Worm (Caenorhabditis elegans): ENCODE results near the gene Y62E10A.19.
A peak's percentile ranks its signal among the peaks of the same experiment; 100 is the strongest.
"Not testable (repeated sequence)": the region's sequence is repeated elsewhere in the genome, so short reads cannot be mapped to it uniquely, and the experiment has no call there.

Y62E10A.19 gene

DNA sequence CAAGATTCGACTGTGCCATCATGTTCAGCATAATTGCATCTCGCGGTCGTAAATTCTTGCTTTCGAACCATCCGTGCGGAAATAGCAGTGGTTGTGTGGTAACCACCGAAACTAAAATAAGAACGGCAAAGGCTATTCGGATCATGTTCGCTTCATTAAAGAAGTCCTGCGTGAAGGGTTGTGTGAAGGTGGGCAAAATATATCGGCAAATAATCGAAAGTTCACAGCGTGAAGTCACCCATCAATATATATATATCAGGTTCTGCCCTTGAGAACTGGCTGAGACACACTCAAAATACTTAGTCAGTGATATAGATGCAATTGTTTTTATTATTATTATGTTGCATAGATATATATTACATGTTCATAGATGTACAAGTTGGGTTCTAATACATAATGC, at the start of gene Y62E10A.19:
Gene Y62E10A.19, minus strand, starts transcription at position 289 of the 400 bp plus-strand sequence.
- no peak for TF ChIP-seq ama-1 (optimal IDR thresholded peaks at IDR 0.05)

ce11 chrIV:13456893-13457292, 48.8 kb upstream of the Y62E10A.19 start:
- no peak for TF ChIP-seq ceh-13 (GFP tag; optimal IDR thresholded peaks at IDR 0.05)
- TF ChIP-seq hmg-4 (GFP tag; optimal IDR thresholded peaks at IDR 0.05), result no peak
- TF ChIP-seq tbx-37 (GFP tag; conservative IDR thresholded peaks at IDR 0.05), result no peak
- TF ChIP-seq ceh-36 (tag; optimal IDR thresholded peaks at IDR 0.05), result no peak
- TF ChIP-seq sea-1 (GFP tag; conservative IDR thresholded peaks at IDR 0.05), result no peak
- TF ChIP-seq ets-7 (tag; optimal IDR thresholded peaks at IDR 0.05), result no peak
- TF ChIP-seq tbx-11 (GFP tag; IDR thresholded peaks at IDR 0.05), result no peak
- no peak for TF ChIP-seq hnd-1 (tag; optimal IDR thresholded peaks at IDR 0.05)
- TF ChIP-seq B0310.2 (tag; optimal IDR thresholded peaks at IDR 0.05), result no peak
- TF ChIP-seq scrt-1 (GFP tag; IDR thresholded peaks at IDR 0.05), result no peak
- no peak for TF ChIP-seq flt-1 (GFP tag; IDR thresholded peaks at IDR 0.05)
- no peak for TF ChIP-seq F13C5.2 (tag; optimal IDR thresholded peaks at IDR 0.05)
- TF ChIP-seq aly-1 (tag; optimal IDR thresholded peaks at IDR 0.05), result no peak
- no peak for TF ChIP-seq pes-1 (GFP tag; IDR thresholded peaks at IDR 0.05)
- TF ChIP-seq hmbx-1 (tag; optimal IDR thresholded peaks at IDR 0.05), result no peak
- no peak for TF ChIP-seq tra-4 (tag; optimal IDR thresholded peaks at IDR 0.05)
- no peak for TF ChIP-seq ama-1 (optimal IDR thresholded peaks at IDR 0.05)

DNA sequence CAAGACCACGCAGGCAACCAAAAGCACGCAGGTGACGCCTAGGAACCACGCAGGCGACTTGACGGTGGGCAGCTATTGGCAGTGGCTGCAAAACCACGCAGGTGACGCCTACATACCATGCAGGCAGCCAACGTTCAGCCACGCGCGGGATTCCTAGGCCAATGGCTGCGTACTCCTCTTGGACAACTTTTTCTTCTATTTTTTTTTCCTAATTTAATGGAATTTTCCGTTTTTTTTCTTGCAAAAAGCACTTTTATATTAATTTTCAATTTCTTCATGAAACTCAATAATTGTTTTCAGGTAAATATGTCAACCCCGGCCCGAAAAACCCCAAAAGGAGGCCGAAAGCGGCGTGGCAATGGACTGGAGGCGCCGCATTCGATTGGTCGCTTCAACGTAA, 47.1 kb upstream of the Y62E10A.19 start, which contains the start of gene Y38H8A.7:
Gene Y38H8A.7, plus strand, starts transcription at position 301 of the 400 bp plus-strand sequence.
- TF ChIP-seq tra-4 (tag; optimal IDR thresholded peaks at IDR 0.05); F13C5.2 (tag; optimal IDR thresholded peaks at IDR 0.05); scrt-1 (GFP tag; IDR thresholded peaks at IDR 0.05): not testable (repeated sequence)

- TF ChIP-seq hmbx-1 (tag; optimal IDR thresholded peaks at IDR 0.05) (no peak), F13C5.2 (tag; optimal IDR thresholded peaks at IDR 0.05) (no peak), tbx-11 (GFP tag; IDR thresholded peaks at IDR 0.05) (no peak), ama-1 (optimal IDR thresholded peaks at IDR 0.05) (no peak), hmg-4 (GFP tag; optimal IDR thresholded peaks at IDR 0.05) (no peak), tbx-37 (GFP tag; conservative IDR thresholded peaks at IDR 0.05) (no peak), pes-1 (GFP tag; IDR thresholded peaks at IDR 0.05) (no peak)
These were observed 46.6 kb upstream of the Y62E10A.19 start, which contains the start of gene uso-1 for ce11 chrIV:13454698-13455097. Gene uso-1, minus strand, starts transcription at chrIV:13454798.

DNA sequence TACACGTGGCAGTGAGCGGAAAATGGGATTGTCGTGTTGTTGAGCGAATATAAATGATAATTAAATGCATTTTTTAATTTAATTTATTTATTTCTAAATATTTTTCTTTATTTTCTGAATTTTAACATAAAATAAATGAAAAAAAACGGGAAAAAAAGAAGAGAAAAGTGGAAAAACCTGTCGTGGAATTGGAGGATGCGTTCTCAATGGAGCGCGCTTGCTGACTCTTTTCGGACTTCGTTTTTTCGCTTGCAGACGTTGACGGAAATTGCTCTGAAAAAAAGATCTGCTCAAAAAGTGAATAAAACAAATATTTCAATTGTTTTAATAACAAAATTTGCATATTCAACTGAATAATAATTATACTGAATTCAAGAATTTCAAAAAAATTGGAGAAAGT, 45.4 kb upstream of the Y62E10A.19 start:
- TF ChIP-seq ama-1 (optimal IDR thresholded peaks at IDR 0.05), result no peak
- TF ChIP-seq ceh-36 (tag; optimal IDR thresholded peaks at IDR 0.05), result no peak
- no peak for TF ChIP-seq hmg-4 (GFP tag; optimal IDR thresholded peaks at IDR 0.05)
- no peak for TF ChIP-seq flt-1 (GFP tag; IDR thresholded peaks at IDR 0.05)
- TF ChIP-seq ceh-13 (GFP tag; optimal IDR thresholded peaks at IDR 0.05), result no peak
- TF ChIP-seq ets-7 (tag; optimal IDR thresholded peaks at IDR 0.05), result no peak
- no peak for TF ChIP-seq tra-4 (tag; optimal IDR thresholded peaks at IDR 0.05)
- no peak for TF ChIP-seq sea-1 (GFP tag; conservative IDR thresholded peaks at IDR 0.05)
- TF ChIP-seq F13C5.2 (tag; optimal IDR thresholded peaks at IDR 0.05), result no peak
- TF ChIP-seq hnd-1 (tag; optimal IDR thresholded peaks at IDR 0.05), result no peak
- TF ChIP-seq B0310.2 (tag; optimal IDR thresholded peaks at IDR 0.05), result no peak
- no peak for TF ChIP-seq tbx-37 (GFP tag; conservative IDR thresholded peaks at IDR 0.05)
- no peak for TF ChIP-seq tbx-11 (GFP tag; IDR thresholded peaks at IDR 0.05)
- TF ChIP-seq scrt-1 (GFP tag; IDR thresholded peaks at IDR 0.05), result no peak
- TF ChIP-seq aly-1 (tag; optimal IDR thresholded peaks at IDR 0.05), result no peak
- TF ChIP-seq hmbx-1 (tag; optimal IDR thresholded peaks at IDR 0.05), result no peak
- TF ChIP-seq pes-1 (GFP tag; IDR thresholded peaks at IDR 0.05), result no peak

ce11 chrIV:13450740-13451139, 42.6 kb upstream of the Y62E10A.19 start:
- no peak for TF ChIP-seq hmbx-1 (tag; optimal IDR thresholded peaks at IDR 0.05)
- TF ChIP-seq pes-1 (GFP tag; IDR thresholded peaks at IDR 0.05), result 0 out of 2 replicates have a peak, but pooled peaks have one; percentile 11
- TF ChIP-seq flt-1 (GFP tag; IDR thresholded peaks at IDR 0.05), result no peak
- no peak for TF ChIP-seq scrt-1 (GFP tag; IDR thresholded peaks at IDR 0.05)

DNA sequence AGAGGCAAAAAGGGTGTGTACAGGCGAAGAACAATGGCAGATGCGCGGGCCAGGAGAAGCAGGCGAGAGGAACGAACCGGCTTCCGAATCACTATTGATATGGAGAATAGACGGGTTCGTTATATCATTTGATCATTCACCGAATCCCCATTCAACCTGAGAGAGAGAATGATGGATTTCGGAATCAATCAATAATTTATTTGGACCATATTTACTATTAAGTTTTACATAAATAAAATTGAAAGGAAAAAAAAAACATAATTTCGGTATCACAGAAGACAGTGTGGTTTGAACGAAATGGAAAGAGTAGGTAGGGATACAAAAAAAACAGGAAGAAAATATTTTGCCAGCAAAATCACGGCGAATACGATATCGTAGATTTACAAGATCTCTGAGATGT, 37.2 kb upstream of the Y62E10A.19 start, which contains the start of gene mam-3:
Gene mam-3, minus strand, starts transcription at position 101 of the 400 bp plus-strand sequence.
- TF ChIP-seq ceh-13 (GFP tag; optimal IDR thresholded peaks at IDR 0.05) (no peak), tra-4 (tag; optimal IDR thresholded peaks at IDR 0.05) (no peak)

DNA sequence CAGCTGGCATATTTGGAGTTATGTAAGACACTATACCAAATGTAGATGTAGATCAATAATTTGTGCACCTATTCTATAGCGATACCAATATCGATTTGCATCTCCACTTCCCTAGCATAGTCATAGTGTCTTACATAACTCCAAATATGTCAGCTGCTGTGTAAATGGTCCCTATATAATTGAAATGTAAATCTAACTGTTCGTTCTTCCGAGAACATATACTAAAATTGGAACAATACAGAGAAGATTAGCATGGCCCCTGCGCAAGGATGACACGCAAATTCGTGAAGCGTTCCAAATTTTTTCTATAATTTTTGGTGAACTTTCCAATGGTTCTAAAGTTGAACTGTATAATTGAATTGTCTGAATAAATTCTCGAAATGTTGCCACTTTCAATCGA, 35.4 kb upstream of the Y62E10A.19 start:
- TF ChIP-seq pes-1 (GFP tag; IDR thresholded peaks at IDR 0.05), result 0 out of 2 replicates have a peak, but pooled peaks have one; percentile 35

DNA sequence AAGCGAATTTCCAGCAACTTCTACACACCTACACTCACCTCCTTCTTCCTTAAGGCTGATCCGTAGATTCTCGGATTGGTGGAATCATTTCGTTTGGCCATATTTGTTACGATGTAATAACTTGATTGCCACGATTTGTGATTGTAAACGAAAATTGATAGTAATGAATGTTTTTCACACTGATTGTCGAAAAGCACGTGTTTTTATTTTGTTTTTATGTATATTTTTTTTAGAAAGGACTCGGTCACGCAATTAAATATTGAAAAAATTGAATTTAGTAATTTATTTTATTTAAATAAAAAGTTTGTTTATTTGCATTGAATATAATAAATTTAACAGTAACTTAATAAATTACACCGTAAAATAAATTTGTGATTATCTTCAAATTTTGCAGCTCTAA, 25.8 kb upstream of the Y62E10A.19 start, which contains the start of gene K09B11.5:
Gene K09B11.5, minus strand, starts transcription at position 101 of the 400 bp plus-strand sequence.
- TF ChIP-seq ama-1 (optimal IDR thresholded peaks at IDR 0.05); tbx-37 (GFP tag; conservative IDR thresholded peaks at IDR 0.05); hnd-1 (tag; optimal IDR thresholded peaks at IDR 0.05): not testable (repeated sequence)

All from whole organism, early embryonic.